Worm (Caenorhabditis elegans): ENCODE results near the gene etr-1.

DNA sequence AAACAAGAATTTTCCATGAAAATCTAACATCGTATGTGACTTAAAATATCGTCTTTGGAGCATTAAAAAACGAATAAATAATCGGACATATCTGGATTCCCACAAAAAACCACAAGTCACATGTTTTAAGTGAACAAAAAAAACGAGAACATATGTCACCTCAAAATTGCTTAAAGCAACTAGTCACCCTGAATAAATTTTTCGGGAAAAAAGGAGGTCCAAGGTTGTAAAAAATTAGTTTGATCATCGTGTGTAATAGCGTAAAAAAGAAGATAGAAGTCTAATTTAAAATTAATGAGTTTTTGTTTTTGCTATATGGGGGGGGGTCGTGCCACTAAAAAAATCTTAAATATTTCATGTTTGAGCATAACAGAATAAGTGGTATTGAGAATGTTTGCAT lies 32.4 kb upstream of the etr-1 start:
- no peak for TF ChIP-seq lin-39 (tag; optimal IDR thresholded peaks at IDR 0.05)
- TF ChIP-seq ztf-4 (tag; optimal IDR thresholded peaks at IDR 0.05), result no peak
- TF ChIP-seq ama-1 (optimal IDR thresholded peaks at IDR 0.05), result no peak

All from whole organism, L3 larva.